Fruit fly (Drosophila melanogaster): Measurements from ENCODE around the gene mthl11.
A peak's percentile ranks its signal among the peaks of the same experiment; 100 is the strongest.

mthl11 gene

DNA sequence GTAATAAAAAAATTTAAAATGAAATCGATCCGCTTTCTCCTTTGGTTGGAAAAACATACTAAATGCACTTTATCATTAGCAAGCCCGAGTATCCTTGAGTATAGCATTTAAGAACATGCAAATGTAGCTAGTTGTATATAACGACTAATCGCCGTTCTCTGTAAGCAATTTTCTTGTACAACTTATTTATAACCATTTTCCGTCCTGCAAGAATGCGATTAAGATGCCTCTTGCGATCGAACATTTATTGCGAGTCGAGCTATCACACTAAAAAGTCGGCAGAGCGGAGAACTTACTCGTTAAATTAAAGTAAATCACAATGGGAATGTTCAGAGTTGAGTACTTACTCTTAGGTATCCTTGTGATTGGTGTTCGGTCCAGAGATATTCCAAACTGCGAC, at the start of gene mthl11:
TSS of gene mthl11 (plus strand) at position 301 of the 400 bp plus-strand sequence.
- TF ChIP-seq CG10631 (GFP tag; optimal IDR thresholded peaks at IDR 0.05) (no peak), Hr4 (GFP tag; optimal IDR thresholded peaks at IDR 0.05) (no peak), Ets21C (GFP tag; optimal IDR thresholded peaks at IDR 0.05) (no peak), CG7368 (GFP tag; optimal IDR thresholded peaks at IDR 0.05) (no peak), Blimp-1 (GFP tag; optimal IDR thresholded peaks at IDR 0.05) (no peak), Hr38 (GFP tag; optimal IDR thresholded peaks at IDR 0.05) (no peak), eg (GFP tag; IDR thresholded peaks at IDR 0.05) (no peak), OdsH (GFP tag; optimal IDR thresholded peaks at IDR 0.05) (no peak), CG3032 (tag; optimal IDR thresholded peaks at IDR 0.05) (no peak), fd85E (GFP tag; optimal IDR thresholded peaks at IDR 0.05) (no peak), CG15336 (GFP tag; IDR thresholded peaks at IDR 0.05) (no peak), CG11762 (GFP tag; optimal IDR thresholded peaks at IDR 0.05; ENCODE audit: insufficient read depth) (no peak), CG8319 (GFP tag; optimal IDR thresholded peaks at IDR 0.05) (no peak), CG16779 (tag; optimal IDR thresholded peaks at IDR 0.05) (no peak), CG11902 (GFP tag; optimal IDR thresholded peaks at IDR 0.05) (no peak)

DNA sequence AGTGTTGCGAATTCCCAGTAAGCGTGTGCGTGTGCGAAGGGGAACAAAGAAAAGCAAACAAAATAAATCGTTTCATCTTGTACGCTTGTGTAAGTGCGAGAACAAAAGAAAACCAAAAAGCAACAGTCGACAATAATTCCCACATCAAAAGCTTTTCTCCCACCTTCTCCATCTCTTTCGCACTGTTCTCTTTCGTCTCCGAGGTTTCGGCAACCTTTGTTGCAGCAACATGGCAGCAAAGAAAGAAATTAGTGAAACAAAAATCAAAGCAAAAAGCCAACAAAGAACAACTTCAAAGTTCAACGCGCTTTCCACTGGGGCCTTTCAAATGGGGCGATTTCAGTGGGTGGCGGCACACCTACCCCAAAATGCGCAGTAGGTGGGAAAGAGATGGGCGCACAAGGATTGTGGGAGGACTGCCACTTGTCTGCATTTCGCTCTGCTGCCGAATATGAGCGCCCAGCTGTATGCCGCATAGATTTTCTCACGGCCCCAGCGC, 48.8 kb upstream of the mthl11 start:
- TF ChIP-seq pdm3 (GFP tag; optimal IDR thresholded peaks at IDR 0.05) (peak; percentile 92), CG6808 (GFP tag; optimal IDR thresholded peaks at IDR 0.05) (peak; percentile 98), Gug (GFP tag; IDR thresholded peaks at IDR 0.05) (no peak), Hr4 (GFP tag; optimal IDR thresholded peaks at IDR 0.05) (peak; percentile 83), dac (GFP tag; optimal IDR thresholded peaks at IDR 0.05) (peak; percentile 99), CG31627 (GFP tag; optimal IDR thresholded peaks at IDR 0.05) (peak; percentile 8), Ets96B (tag; optimal IDR thresholded peaks at IDR 0.05) (peak; percentile 99), CG11902 (GFP tag; optimal IDR thresholded peaks at IDR 0.05) (no peak), eg (GFP tag; IDR thresholded peaks at IDR 0.05) (no peak), spab (GFP tag; optimal IDR thresholded peaks at IDR 0.05) (peak; percentile 99), CG10631 (GFP tag; optimal IDR thresholded peaks at IDR 0.05) (peak; percentile 79), CG7368 (GFP tag; optimal IDR thresholded peaks at IDR 0.05) (peak; percentile 88), CG16779 (tag; optimal IDR thresholded peaks at IDR 0.05) (peak; percentile 98), CG8632 (GFP tag; optimal IDR thresholded peaks at IDR 0.05) (peak; percentile 78), OdsH (GFP tag; optimal IDR thresholded peaks at IDR 0.05) (peak; percentile 86), CG15336 (GFP tag; IDR thresholded peaks at IDR 0.05) (no peak), Sox14 (GFP tag; optimal IDR thresholded peaks at IDR 0.05) (peak; percentile 97), fd59A (GFP tag; optimal IDR thresholded peaks at IDR 0.05) (peak; percentile 96), Sox15 (GFP tag; optimal IDR thresholded peaks at IDR 0.05) (no peak), topi (GFP tag; optimal IDR thresholded peaks at IDR 0.05) (peak; percentile 44), CG6276 (GFP tag; optimal IDR thresholded peaks at IDR 0.05) (peak; percentile 98), CG32006 (GFP tag; optimal IDR thresholded peaks at IDR 0.05) (peak; percentile 94), CG3919 (GFP tag; optimal IDR thresholded peaks at IDR 0.05) (peak; percentile 84), CG6163 (GFP tag; IDR thresholded peaks at IDR 0.05) (no peak), acj6 (GFP tag; optimal IDR thresholded peaks at IDR 0.05) (peak; percentile 65), svp (GFP tag) (peak; percentile 68), vri (GFP tag; optimal IDR thresholded peaks at IDR 0.05) (peak; percentile 75), Hr39 (GFP tag; optimal IDR thresholded peaks at IDR 0.05) (no peak), Eip78C (GFP tag) (peak; percentile 87), Sox102F (GFP tag; optimal IDR thresholded peaks at IDR 0.05) (peak; percentile 83), fkh (GFP tag; optimal IDR thresholded peaks at IDR 0.05) (peak; percentile 72), CG11294 (GFP tag; IDR thresholded peaks at IDR 0.05) (no peak), CG3032 (tag; optimal IDR thresholded peaks at IDR 0.05) (peak; percentile 99), CG8319 (GFP tag; optimal IDR thresholded peaks at IDR 0.05) (peak; percentile 64), Ets21C (GFP tag; optimal IDR thresholded peaks at IDR 0.05) (no peak), Eip93F (GFP tag; optimal IDR thresholded peaks at IDR 0.05) (peak; percentile 8), Smox (GFP tag; optimal IDR thresholded peaks at IDR 0.05) (peak; percentile 40), CG11762 (GFP tag; optimal IDR thresholded peaks at IDR 0.05; ENCODE audit: insufficient read depth) (peak; percentile 71), CG8119 (GFP tag; IDR thresholded peaks at IDR 0.05) (no peak), CG1621 (tag; optimal IDR thresholded peaks at IDR 0.05) (peak; percentile 99), esn (GFP tag; optimal IDR thresholded peaks at IDR 0.05) (peak; percentile 0), dsx (GFP tag; optimal IDR thresholded peaks at IDR 0.05; ENCODE audit: poor library complexity, severe bottlenecking) (peak; percentile 99), CG6854 (GFP tag; optimal IDR thresholded peaks at IDR 0.05) (peak; percentile 98), CG10669 (GFP tag; optimal IDR thresholded peaks at IDR 0.05) (peak; percentile 98), Blimp-1 (GFP tag; optimal IDR thresholded peaks at IDR 0.05) (peak; percentile 65), fd85E (GFP tag; optimal IDR thresholded peaks at IDR 0.05) (peak; percentile 77)

Data from whole organism, prepupa.